Fruit fly (Drosophila melanogaster) whole organism: ENCODE data around the gene Hexo2.
A peak's percentile ranks its signal among the peaks of the same experiment; 100 is the strongest.

Experiments used
- CG8478 ChIP-seq: fragments of >200 bp; optimal IDR thresholded peaks from 2 replicates; lab custom pipeline; 2018; ENCODE audit warnings: inconsistent platforms
- Dll ChIP-seq: fragments of >200 bp; optimal IDR thresholded peaks from 2 replicates; lab custom pipeline; 2017
- EcR ChIP-seq, 2 experiments: fragments of >200 bp; optimal IDR thresholded peaks; 2 replicates each; lab custom pipeline; 2017; ENCODE audit warnings: missing biosample characterization in 2 of 2, missing genetic modification characterization in 2 of 2, missing genetic modification reagents in 2 of 2
- pan ChIP-seq: fragments of >200 bp; optimal IDR thresholded peaks from 2 replicates; lab custom pipeline; 2017
- psq ChIP-seq: fragments of >200 bp; optimal IDR thresholded peaks from 2 replicates; lab custom pipeline; 2017
- usp ChIP-seq: fragments of >200 bp; optimal IDR thresholded peaks from 2 replicates; lab custom pipeline; 2017; ENCODE audit warnings: missing biosample characterization, missing genetic modification characterization, mixed read lengths

Hexo2 gene

dm6 chrX:8709234-8709843 lies at the start of gene Hexo2:
TSS of gene Hexo2 (plus strand) at chrX:8709652.
- TF ChIP-seq Dll (lab: Kevin White, UChicago), result peak; percentile 1
- no peak for TF ChIP-seq usp

DNA sequence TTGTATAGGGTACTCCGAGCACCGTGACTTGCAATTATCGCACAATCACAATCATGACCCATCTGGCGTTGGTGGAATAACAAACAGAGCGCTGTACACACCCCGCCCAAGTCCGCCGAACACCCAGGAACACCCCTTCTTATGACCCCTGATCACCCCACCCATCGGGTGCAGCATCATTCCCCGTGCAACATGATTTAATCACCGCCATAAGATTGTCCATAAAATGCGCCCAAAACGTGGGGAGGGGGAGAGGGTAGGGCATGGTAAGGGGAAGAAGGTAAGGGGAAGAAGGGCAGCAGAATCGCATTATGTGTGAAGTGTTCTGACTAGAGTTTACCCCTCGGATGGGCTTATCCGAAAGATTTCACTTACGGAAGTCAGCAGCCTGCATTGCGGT lies 49.1 kb upstream of the Hexo2 start:
- TF ChIP-seq CG8478 (lab: Kevin White, UChicago), result no peak
- TF ChIP-seq EcR (GFP tag; optimal IDR thresholded peaks at IDR 0.05; lab: Kevin White, UChicago), result no peak
- TF ChIP-seq usp, result no peak
- TF ChIP-seq pan, result no peak
- no peak for TF ChIP-seq psq (lab: Kevin White, UChicago)
- no peak for TF ChIP-seq Dll (lab: Kevin White, UChicago)

DNA sequence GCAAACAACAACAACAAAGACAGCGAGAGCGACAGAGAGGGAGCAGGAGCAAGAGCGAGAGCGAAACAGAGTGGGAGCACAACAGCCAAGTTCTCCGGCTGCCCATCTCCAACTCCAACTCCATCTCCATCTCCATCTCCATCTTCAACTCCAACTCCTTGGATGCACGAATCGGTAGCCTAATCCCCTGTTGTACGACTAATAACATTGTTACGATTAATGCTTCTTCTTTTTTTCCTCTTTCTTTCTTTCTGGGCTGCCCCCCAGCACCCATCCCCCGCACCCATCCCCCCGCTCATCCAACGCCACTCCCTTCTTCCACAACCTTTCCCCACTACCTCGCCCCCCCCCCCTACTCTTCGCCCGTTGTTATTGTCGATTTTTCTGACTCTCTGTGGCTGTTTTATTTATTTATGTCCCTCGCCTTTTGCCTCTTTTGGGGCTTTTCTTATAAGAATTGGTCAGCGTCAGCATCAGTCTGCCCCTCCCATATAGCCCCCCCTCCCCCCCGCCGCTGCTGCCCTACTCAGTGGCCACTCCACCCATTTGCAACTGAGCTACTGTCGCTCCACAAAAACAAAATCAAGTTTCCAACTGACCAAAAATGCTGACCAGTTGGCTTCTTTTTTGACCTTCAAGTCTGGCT lies 48.2 kb upstream of the Hexo2 start:
- TF ChIP-seq pan (no peak), CG8478 (lab: Kevin White, UChicago) (no peak), Dll (lab: Kevin White, UChicago) (peak; percentile 57), psq (lab: Kevin White, UChicago) (no peak), EcR (GFP tag; optimal IDR thresholded peaks at IDR 0.05; lab: Kevin White, UChicago) (no peak), usp (no peak)

dm6 chrX:8662247-8662646 lies 47.2 kb upstream of the Hexo2 start:
- TF ChIP-seq usp, result no peak
- TF ChIP-seq CG8478 (lab: Kevin White, UChicago), result no peak
- no peak for TF ChIP-seq pan
- TF ChIP-seq psq (lab: Kevin White, UChicago), result no peak
- TF ChIP-seq EcR (GFP tag; optimal IDR thresholded peaks at IDR 0.05; lab: Kevin White, UChicago), result no peak
- no peak for TF ChIP-seq Dll (lab: Kevin White, UChicago)

DNA sequence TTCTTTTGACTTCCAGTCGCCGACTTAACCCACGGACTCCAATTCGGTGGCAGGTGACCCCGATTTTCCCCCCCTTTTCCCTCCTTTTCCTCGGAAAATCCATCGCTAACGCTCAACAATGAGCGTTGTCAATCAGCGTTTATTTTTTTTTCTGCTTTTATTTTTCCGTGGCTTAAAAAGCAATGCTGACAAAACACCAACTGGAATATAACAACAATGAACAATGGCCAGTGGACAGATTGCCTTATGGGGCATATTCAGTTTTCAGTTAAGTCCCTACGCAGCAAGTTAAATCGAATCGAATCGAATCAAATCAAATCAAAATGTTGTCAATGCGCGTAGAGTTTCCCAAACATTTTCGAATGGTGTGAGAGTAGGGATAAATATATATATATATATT lies 45.7 kb upstream of the Hexo2 start:
- TF ChIP-seq EcR (GFP tag; optimal IDR thresholded peaks at IDR 0.05; lab: Kevin White, UChicago), result no peak
- no peak for TF ChIP-seq CG8478 (lab: Kevin White, UChicago)
- no peak for TF ChIP-seq psq (lab: Kevin White, UChicago)
- no peak for TF ChIP-seq pan
- TF ChIP-seq usp, result no peak
- TF ChIP-seq Dll (lab: Kevin White, UChicago), result no peak

DNA sequence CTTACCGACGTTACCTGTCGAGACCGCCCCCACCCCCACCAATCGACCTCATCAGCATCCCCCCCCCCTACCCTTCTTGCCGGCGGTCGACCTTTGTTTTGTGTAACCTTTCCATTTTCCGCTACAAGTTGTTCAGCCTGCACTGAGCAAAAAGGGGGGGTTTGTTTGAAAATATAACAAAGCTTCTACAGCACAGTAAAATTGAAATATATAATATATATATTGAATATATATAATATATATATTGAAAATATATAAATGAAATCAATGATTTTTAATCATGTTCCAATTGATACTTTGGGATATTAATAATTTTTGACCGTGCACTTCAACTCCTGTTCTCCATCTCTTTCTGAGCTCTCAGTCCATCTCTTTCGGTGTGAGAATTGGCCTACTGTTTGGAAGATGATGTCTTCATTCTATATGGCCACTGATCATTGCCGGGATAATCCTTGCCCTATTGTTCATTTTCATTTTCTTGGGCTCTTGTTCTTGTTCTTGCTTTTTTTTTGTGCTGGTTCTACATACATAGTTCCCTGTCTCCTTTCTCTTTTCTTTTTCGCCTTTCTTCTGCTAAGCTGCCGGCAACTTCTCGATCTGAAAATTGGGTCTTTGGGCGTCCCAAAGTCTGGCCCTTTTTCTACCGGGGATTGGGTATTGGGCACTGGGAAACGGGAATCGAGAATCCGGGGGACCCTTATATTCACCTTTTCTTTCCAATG lies 43.7 kb upstream of the Hexo2 start:
- TF ChIP-seq usp (no peak), Dll (lab: Kevin White, UChicago) (no peak), pan (no peak), CG8478 (lab: Kevin White, UChicago) (no peak), EcR (GFP tag; optimal IDR thresholded peaks at IDR 0.05; lab: Kevin White, UChicago) (no peak), psq (lab: Kevin White, UChicago) (no peak)

- TF ChIP-seq usp (no peak), EcR (GFP tag; optimal IDR thresholded peaks at IDR 0.05; lab: Kevin White, UChicago) (no peak), Dll (lab: Kevin White, UChicago) (no peak), pan (no peak), CG8478 (lab: Kevin White, UChicago) (no peak)
Observed at dm6 chrX:8667070-8667469, 42.4 kb upstream of the Hexo2 start.

DNA sequence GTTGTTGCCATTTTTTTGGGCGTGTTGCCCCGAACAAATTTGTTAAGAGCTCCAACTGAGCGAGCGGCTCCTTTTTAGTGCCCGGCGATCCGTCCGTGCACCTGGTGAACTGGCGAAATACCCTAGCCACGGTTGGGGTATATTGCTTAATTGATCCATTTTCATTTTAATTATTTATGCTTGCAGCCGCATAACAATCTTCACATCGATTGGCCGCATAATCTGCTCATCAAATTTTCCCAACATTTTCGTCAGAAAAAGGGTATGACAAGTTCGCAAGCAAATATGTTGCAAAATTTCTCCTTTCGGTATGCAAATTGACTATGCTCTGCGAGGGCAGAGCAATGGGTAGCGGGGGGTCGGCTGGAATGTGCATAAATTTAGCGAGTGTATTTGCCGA lies 41.7 kb upstream of the Hexo2 start:
- TF ChIP-seq EcR (GFP tag; optimal IDR thresholded peaks at IDR 0.05; lab: Kevin White, UChicago) (no peak), usp (no peak), Dll (lab: Kevin White, UChicago) (no peak), pan (peak; percentile 11)

DNA sequence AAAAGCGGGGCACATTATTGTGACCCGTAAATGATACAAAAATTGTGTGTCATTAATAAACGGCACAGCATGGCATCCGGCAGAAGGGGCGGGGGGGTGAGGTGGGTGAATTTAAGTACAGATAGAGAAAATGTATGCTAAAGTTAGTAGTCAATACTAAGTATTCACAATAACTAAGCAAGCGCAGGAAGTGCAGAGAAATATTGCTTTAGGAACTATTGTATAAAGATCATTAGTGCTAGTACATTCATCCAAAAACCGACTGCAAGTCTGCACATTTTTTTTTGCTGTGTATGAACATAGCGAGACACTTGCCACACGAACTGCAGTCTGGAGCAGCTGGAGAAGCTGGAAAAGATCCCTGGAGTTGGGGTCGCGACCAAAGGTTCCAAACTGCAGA lies 40.0 kb upstream of the Hexo2 start:
- TF ChIP-seq pan, result no peak
- TF ChIP-seq CG8478 (lab: Kevin White, UChicago), result no peak
- TF ChIP-seq usp, result no peak
- TF ChIP-seq EcR (GFP tag; optimal IDR thresholded peaks at IDR 0.05; lab: Kevin White, UChicago), result no peak
- no peak for TF ChIP-seq psq (lab: Kevin White, UChicago)
- no peak for TF ChIP-seq Dll (lab: Kevin White, UChicago)

dm6 chrX:8671348-8672298 lies 37.8 kb upstream of the Hexo2 start:
- no peak for TF ChIP-seq usp
- TF ChIP-seq CG8478 (lab: Kevin White, UChicago), result no peak
- no peak for TF ChIP-seq EcR (GFP tag; optimal IDR thresholded peaks at IDR 0.05; lab: Kevin White, UChicago)
- TF ChIP-seq psq (lab: Kevin White, UChicago), result no peak
- TF ChIP-seq pan, result no peak
- TF ChIP-seq Dll (lab: Kevin White, UChicago), result no peak

DNA sequence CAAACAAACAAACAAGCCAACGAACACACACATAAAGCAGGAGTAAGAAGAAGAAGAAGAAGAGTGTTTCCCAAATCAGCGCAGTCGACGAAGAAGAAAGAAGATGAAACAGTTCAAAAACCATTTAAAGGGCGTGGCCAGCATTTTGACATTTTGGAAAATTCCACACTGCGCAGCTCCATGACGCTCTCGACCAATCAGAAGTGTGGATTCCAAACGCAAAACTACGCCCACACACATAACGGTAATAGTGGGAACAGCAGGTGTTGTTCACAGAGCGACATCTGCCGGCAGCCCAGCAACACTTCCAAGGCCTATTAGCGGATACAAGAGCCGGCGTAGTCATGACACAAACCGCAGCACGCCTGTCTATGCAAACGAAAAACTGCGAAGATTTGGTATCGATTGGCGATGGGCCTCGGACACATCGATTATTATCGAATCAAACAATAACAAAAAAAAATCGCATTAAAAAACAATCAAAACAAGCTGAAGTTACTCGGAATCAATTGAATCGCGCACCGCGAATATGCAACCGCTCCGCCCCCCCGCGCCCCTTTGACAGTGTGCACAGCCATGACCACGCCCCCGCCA lies 32.7 kb upstream of the Hexo2 start, which contains the start of gene Rubicon:
Rubicon (plus strand) TSS at position 433 of the 594 bp plus-strand sequence.
- TF ChIP-seq pan, result no peak
- no peak for TF ChIP-seq Dll (lab: Kevin White, UChicago)
- TF ChIP-seq EcR (GFP tag; optimal IDR thresholded peaks at IDR 0.05; lab: Kevin White, UChicago), result no peak
- no peak for TF ChIP-seq psq (lab: Kevin White, UChicago)
- TF ChIP-seq usp, result no peak
- no peak for TF ChIP-seq CG8478 (lab: Kevin White, UChicago)
